Worm (Caenorhabditis elegans) whole organism, L3 larva: ENCODE results near the gene F44D12.16.

Experiments used
- aly-2 ChIP-seq: fragments of 150-350 bp; optimal IDR thresholded peaks from 2 replicates; lab custom pipeline; 2014; ENCODE audit warnings: missing biosample characterization, missing genetic modification characterization
- ceh-9 ChIP-seq: sonication (generic microtip); optimal IDR thresholded peaks from 2 replicates; lab custom pipeline; 2018; ENCODE audit warnings: missing biosample characterization, missing genetic modification characterization
- elt-2 ChIP-seq: sonication (generic microtip); optimal IDR thresholded peaks from 2 replicates; lab custom pipeline; 2016; ENCODE audit warnings: missing genetic modification reagents, mild to moderate bottlenecking, missing genetic modification characterization, missing compliant biosample characterization
- elt-3 ChIP-seq, 3 experiments: fragments of 150-350 bp in 1 of 3; sonication (generic microtip) in 2 of 3; optimal IDR thresholded peaks; 2 replicates in 2 of 3; 4 replicates in 1 of 3; lab custom pipeline; 2014 to 2017; ENCODE audit warnings: missing biosample characterization in 3 of 3, missing genetic modification characterization in 3 of 3
- fkh-10 ChIP-seq: sonication (generic microtip); optimal IDR thresholded peaks from 2 replicates; lab custom pipeline; 2017; ENCODE audit warnings: missing biosample characterization, missing genetic modification reagents, missing genetic modification characterization
- jun-1 ChIP-seq: fragments of 150-350 bp; optimal IDR thresholded peaks from 2 replicates; lab custom pipeline; 2014; ENCODE audit warnings: missing biosample characterization, missing genetic modification reagents, missing genetic modification characterization
- lin-39 ChIP-seq: fragments of 150-350 bp; optimal IDR thresholded peaks from 2 replicates; lab custom pipeline; 2018; ENCODE audit warnings: missing biosample characterization, missing genetic modification reagents, missing genetic modification characterization
- snpc-4 ChIP-seq: fragments of 150-350 bp; optimal IDR thresholded peaks from 2 replicates; lab custom pipeline; 2014; ENCODE audit warnings: missing biosample characterization, missing genetic modification characterization

- no peak for TF ChIP-seq elt-2 (tag; lab: Kevin White, UChicago)
- TF ChIP-seq lin-39 (tag; lab: Kevin White, UChicago), result no peak
- TF ChIP-seq jun-1 (tag; lab: Kevin White, UChicago), result no peak
- no peak for TF ChIP-seq snpc-4 (tag; lab: Kevin White, UChicago)
- TF ChIP-seq fkh-10 (GFP tag; lab: Kevin White, UChicago), result no peak
- no peak for TF ChIP-seq aly-2
- TF ChIP-seq ceh-9 (tag; lab: Kevin White, UChicago), result no peak
- TF ChIP-seq elt-3 (tag; optimal IDR thresholded peaks at IDR 0.05; lab: Kevin White, UChicago), result no peak
These were observed 19.3 kb upstream of the F44D12.16 start, which contains the start of gene magu-4 for ce11 chrIV:10009536-10009935.
